Worm (Caenorhabditis elegans) whole organism, midembryonic: ENCODE measurements around the gene lap-1.

Experiments used
- T22C8.4 ChIP-seq: fragments of 200-800 bp; sonication (Bioruptor generic); IDR thresholded peaks from 2 replicates; pipeline ENCODE4 v1.3.6; 2022; ENCODE audit warnings: missing genetic modification characterization, missing compliant biosample characterization
- flt-1 ChIP-seq: fragments of 200-800 bp; sonication (Bioruptor generic); IDR thresholded peaks from 2 replicates; pipeline ENCODE4 v1.3.6; 2022; ENCODE audit warnings: missing genetic modification characterization, missing compliant biosample characterization
- klf-2 ChIP-seq: fragments of 200-800 bp; sonication (Bioruptor generic); conservative IDR thresholded peaks from 2 replicates; pipeline ENCODE4 v1.3.6; 2022; ENCODE audit warnings: missing genetic modification reagents, missing genetic modification characterization, missing compliant biosample characterization
- med-1 ChIP-seq: sonication (generic microtip); optimal IDR thresholded peaks from 2 replicates; lab custom pipeline; 2017; ENCODE audit warnings: missing genetic modification characterization, mild to moderate bottlenecking, missing compliant biosample characterization, antibody characterized with exemption, missing genetic modification reagents; ENCODE audit not compliant: insufficient read depth
- ref-1 ChIP-seq: fragments of 200-800 bp; sonication (Bioruptor generic); conservative IDR thresholded peaks from 2 replicates; pipeline ENCODE4 v1.3.6; 2022; ENCODE audit warnings: missing genetic modification reagents, missing genetic modification characterization, missing compliant biosample characterization
- tab-1 ChIP-seq: fragments of 200-800 bp; sonication (Bioruptor generic); IDR thresholded peaks from 2 replicates; pipeline ENCODE4 v1.3.6; 2022; ENCODE audit warnings: missing genetic modification characterization, missing compliant biosample characterization
- ztf-23 ChIP-seq: fragments of 200-800 bp; sonication (Bioruptor generic); IDR thresholded peaks from 2 replicates; pipeline ENCODE4 v1.3.6; 2022; ENCODE audit warnings: missing genetic modification reagents, missing genetic modification characterization, missing compliant biosample characterization
- ztf-29 ChIP-seq: fragments of 200-800 bp; sonication (Bioruptor generic); IDR thresholded peaks from 2 replicates; pipeline ENCODE4 v1.3.6; 2022; ENCODE audit warnings: missing genetic modification reagents, missing genetic modification characterization, missing compliant biosample characterization

DNA sequence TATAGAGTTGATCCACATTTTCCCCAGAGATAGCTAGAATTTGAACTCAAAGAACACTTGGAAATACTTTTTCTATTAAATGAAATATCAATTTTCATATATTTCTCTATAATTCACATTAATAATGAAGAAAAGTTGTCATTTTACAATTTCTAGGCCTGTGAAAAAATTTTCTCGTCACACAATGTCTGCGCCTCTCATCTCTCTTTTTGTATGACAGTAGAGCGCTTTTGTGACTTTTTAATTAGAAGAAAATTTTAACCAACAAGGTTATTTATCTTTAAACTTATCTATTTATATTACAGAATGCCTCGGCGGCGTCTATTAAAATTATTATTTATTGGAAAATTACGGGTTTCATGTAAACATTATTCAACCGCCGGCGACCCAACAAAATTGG lies 27.3 kb upstream of the lap-1 start, which contains the start of gene ZK1236.1:
- TF ChIP-seq med-1 (GFP tag; lab: Kevin White, UChicago) (no peak), klf-2 (GFP tag; lab: Robert Waterston, UW) (no peak), ztf-29 (GFP tag; lab: Robert Waterston, UW) (no peak), ztf-23 (GFP tag; lab: Robert Waterston, UW) (no peak), ref-1 (no peak), T22C8.4 (GFP tag; lab: Robert Waterston, UW) (no peak), flt-1 (GFP tag; lab: Robert Waterston, UW) (no peak), tab-1 (no peak)
